Fruit fly (Drosophila melanogaster) whole organism, embryonic: ENCODE data around the gene CG17593.
A peak's percentile ranks its signal among the peaks of the same experiment; 100 is the strongest.

Experiments used
- Ada2b ChIP-seq: fragments of 200-800 bp; sonication (Bioruptor generic); IDR thresholded peaks from 2 replicates; pipeline ENCODE4 v1.3.6; 2022; ENCODE audit warnings: missing biosample characterization, missing genetic modification characterization
- Bdp1 ChIP-seq: fragments of 200-800 bp; sonication (Bioruptor generic); optimal IDR thresholded peaks from 3 replicates; lab custom pipeline; 2016; ENCODE audit warnings: missing biosample characterization, missing genetic modification characterization
- CG14441 ChIP-seq: fragments of 200-800 bp; sonication (Bioruptor generic); IDR thresholded peaks from 2 replicates; pipeline ENCODE4 v1.3.6; 2022; ENCODE audit warnings: missing biosample characterization, missing genetic modification characterization
- CG30403 ChIP-seq: fragments of 200-800 bp; sonication (Bioruptor generic); optimal IDR thresholded peaks from 3 replicates; lab custom pipeline; 2016; ENCODE audit warnings: missing biosample characterization, missing genetic modification characterization
- CG32532 ChIP-seq: fragments of 200-800 bp; sonication (Bioruptor generic); IDR thresholded peaks from 2 replicates; pipeline ENCODE4 v1.3.6; 2022; ENCODE audit warnings: missing biosample characterization, missing genetic modification characterization
- CG33557 ChIP-seq: fragments of 200-800 bp; sonication (Bioruptor generic); optimal IDR thresholded peaks from 2 replicates; lab custom pipeline; 2019; ENCODE audit warnings: missing biosample characterization, mild to moderate bottlenecking, missing genetic modification characterization, moderate library complexity
- CG5180 ChIP-seq: fragments of 200-800 bp; sonication (Bioruptor generic); optimal IDR thresholded peaks from 3 replicates; lab custom pipeline; 2017; ENCODE audit warnings: missing biosample characterization, missing genetic modification characterization, mild to moderate bottlenecking, moderate library complexity, missing genetic modification reagents
- CG6654 ChIP-seq: fragments of 200-800 bp; sonication (Bioruptor generic); optimal IDR thresholded peaks from 2 replicates; lab custom pipeline; 2017; ENCODE audit warnings: missing biosample characterization, mild to moderate bottlenecking, missing genetic modification characterization
- CG8478 ChIP-seq: fragments of >200 bp; optimal IDR thresholded peaks from 2 replicates; lab custom pipeline; 2018
- CTCF ChIP-seq: fragments of 200-800 bp; sonication (Bioruptor generic); optimal IDR thresholded peaks from 2 replicates; lab custom pipeline; 2017; ENCODE audit warnings: missing biosample characterization, mild to moderate bottlenecking, missing genetic modification characterization, moderate library complexity
- Drgx ChIP-seq: fragments of 200-800 bp; sonication (Bioruptor generic); IDR thresholded peaks from 2 replicates; pipeline ENCODE4 v1.3.6; 2022; ENCODE audit warnings: missing biosample characterization, missing genetic modification characterization
- Elba2 ChIP-seq: fragments of 200-800 bp; sonication (Bioruptor generic); optimal IDR thresholded peaks from 3 replicates; lab custom pipeline; 2016; ENCODE audit warnings: missing biosample characterization, missing genetic modification characterization
- Ets65A ChIP-seq: fragments of 200-800 bp; sonication (Bioruptor generic); peaks from one replicate; lab custom pipeline; 2016; ENCODE audit warnings: missing biosample characterization, missing genetic modification characterization
- Gsc ChIP-seq: fragments of 200-800 bp; sonication (Bioruptor generic); IDR thresholded peaks from 2 replicates; pipeline ENCODE4 v1.3.6; 2022; ENCODE audit warnings: missing biosample characterization, missing genetic modification characterization
- Hey ChIP-seq: fragments of 200-800 bp; sonication (Bioruptor generic); optimal IDR thresholded peaks from 3 replicates; lab custom pipeline; 2018; ENCODE audit warnings: missing biosample characterization, mild to moderate bottlenecking, missing genetic modification characterization
- Hr39 ChIP-seq: fragments of >200 bp; optimal IDR thresholded peaks from 2 replicates; lab custom pipeline; 2017
- Hr78 ChIP-seq, 2 experiments: fragments of 200-800 bp in 1 of 2; fragments of >200 bp in 1 of 2; sonication (Bioruptor generic) in 1 of 2; optimal IDR thresholded peaks; 2 replicates each; lab custom pipeline; 2017 to 2019; ENCODE audit warnings: missing biosample characterization in 2 of 2, missing genetic modification characterization in 2 of 2, mild to moderate bottlenecking in 1 of 2, moderate library complexity in 1 of 2
- Mes4 ChIP-seq: fragments of 200-800 bp; sonication (Bioruptor generic); optimal IDR thresholded peaks from 2 replicates; lab custom pipeline; 2016; ENCODE audit warnings: missing biosample characterization, missing genetic modification characterization
- NFAT ChIP-seq: fragments of 200-800 bp; sonication (Bioruptor generic); IDR thresholded peaks from 2 replicates; pipeline ENCODE4 v1.3.6; 2022; ENCODE audit warnings: missing biosample characterization, missing genetic modification characterization
- Optix ChIP-seq: fragments of 200-800 bp; sonication (Bioruptor generic); IDR thresholded peaks from 3 replicates; pipeline ENCODE4 v1.3.6; 2022; ENCODE audit warnings: missing biosample characterization, missing genetic modification characterization
- PHDP ChIP-seq: fragments of 200-800 bp; sonication (Bioruptor generic); optimal IDR thresholded peaks from 3 replicates; lab custom pipeline; 2018; ENCODE audit warnings: missing biosample characterization, mild to moderate bottlenecking, missing genetic modification characterization, moderate library complexity
- YL-1 ChIP-seq: fragments of 200-800 bp; sonication (Bioruptor generic); optimal IDR thresholded peaks from 3 replicates; lab custom pipeline; 2017; ENCODE audit warnings: missing biosample characterization, mild to moderate bottlenecking, missing genetic modification characterization
- aop ChIP-seq: fragments of 200-800 bp; sonication (Bioruptor generic); IDR thresholded peaks from 2 replicates; pipeline ENCODE4 v1.3.6; 2022; ENCODE audit warnings: missing biosample characterization, missing genetic modification characterization
- crol ChIP-seq: fragments of 200-800 bp; sonication (Bioruptor generic); IDR thresholded peaks from 2 replicates; pipeline ENCODE4 v1.3.6; 2022; ENCODE audit warnings: missing biosample characterization, missing genetic modification characterization
- gsb ChIP-seq: fragments of 200-800 bp; sonication (Bioruptor generic); IDR thresholded peaks from 2 replicates; pipeline ENCODE4 v1.3.6; 2022; ENCODE audit warnings: missing biosample characterization, missing genetic modification characterization
- gsb-n ChIP-seq: fragments of 200-800 bp; sonication (Bioruptor generic); optimal IDR thresholded peaks from 3 replicates; lab custom pipeline; 2018; ENCODE audit warnings: missing biosample characterization, mild to moderate bottlenecking, missing genetic modification characterization
- her ChIP-seq: fragments of 200-800 bp; sonication (Bioruptor generic); optimal IDR thresholded peaks from 2 replicates; lab custom pipeline; 2016; ENCODE audit warnings: missing biosample characterization, missing genetic modification characterization
- mirr ChIP-seq: fragments of 200-800 bp; sonication (Bioruptor generic); optimal IDR thresholded peaks from 3 replicates; lab custom pipeline; 2018; ENCODE audit warnings: missing biosample characterization, mild to moderate bottlenecking, missing genetic modification characterization
- pnt ChIP-seq: fragments of 200-800 bp; sonication (Bioruptor generic); optimal IDR thresholded peaks from 3 replicates; lab custom pipeline; 2016; ENCODE audit warnings: missing biosample characterization, missing genetic modification characterization
- pros ChIP-seq: fragments of 200-800 bp; sonication (Bioruptor generic); optimal IDR thresholded peaks from 3 replicates; lab custom pipeline; 2019; ENCODE audit warnings: missing biosample characterization, mild to moderate bottlenecking, missing genetic modification characterization, moderate library complexity
- sd ChIP-seq: fragments of 200-800 bp; sonication (Bioruptor generic); optimal IDR thresholded peaks from 3 replicates; lab custom pipeline; 2018; ENCODE audit warnings: missing biosample characterization, mild to moderate bottlenecking, missing genetic modification characterization, moderate library complexity
- tio ChIP-seq: fragments of 200-800 bp; sonication (Bioruptor generic); optimal IDR thresholded peaks from 2 replicates; lab custom pipeline; 2017; ENCODE audit warnings: missing biosample characterization, missing genetic modification characterization, inconsistent platforms
- vvl ChIP-seq: fragments of 200-800 bp; sonication (Bioruptor generic); IDR thresholded peaks from 2 replicates; pipeline ENCODE4 v1.3.6; 2022; ENCODE audit warnings: missing biosample characterization, missing genetic modification characterization
- wor ChIP-seq: fragments of 200-800 bp; sonication (Bioruptor generic); IDR thresholded peaks from 2 replicates; pipeline ENCODE4 v1.3.6; 2022; ENCODE audit warnings: missing biosample characterization, missing genetic modification characterization

The CG17593 gene

DNA sequence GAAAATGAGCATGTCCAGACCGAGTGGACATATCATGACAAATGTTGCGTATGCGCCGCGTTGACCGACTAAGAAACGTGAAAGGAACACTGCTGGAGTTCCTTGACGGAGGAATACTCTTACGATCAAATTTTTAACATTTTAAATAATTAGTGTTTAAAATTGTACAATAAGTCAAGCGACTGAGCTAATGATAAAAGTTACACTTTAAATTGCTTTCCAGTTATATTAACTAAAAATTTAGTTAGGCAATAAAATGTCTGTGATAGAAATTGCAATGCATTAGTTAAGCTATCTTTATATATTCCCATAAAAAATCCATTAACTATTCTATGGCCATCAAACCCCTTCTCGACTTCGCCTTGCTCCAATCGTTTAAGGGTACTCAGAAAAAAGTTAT is 29.9 kb upstream of the CG17593 start:
- TF ChIP-seq wor (GFP tag; lab: Robert Waterston, UW) = no peak
- TF ChIP-seq PHDP (tag; lab: Kevin White, UChicago) = no peak
- no peak for TF ChIP-seq Elba2 (GFP tag; lab: Kevin White, UChicago)
- TF ChIP-seq pnt (GFP tag; lab: Kevin White, UChicago) = no peak
- no peak for TF ChIP-seq NFAT (GFP tag; lab: Robert Waterston, UW)
- TF ChIP-seq, all 482 proteins: peak for 0

DNA sequence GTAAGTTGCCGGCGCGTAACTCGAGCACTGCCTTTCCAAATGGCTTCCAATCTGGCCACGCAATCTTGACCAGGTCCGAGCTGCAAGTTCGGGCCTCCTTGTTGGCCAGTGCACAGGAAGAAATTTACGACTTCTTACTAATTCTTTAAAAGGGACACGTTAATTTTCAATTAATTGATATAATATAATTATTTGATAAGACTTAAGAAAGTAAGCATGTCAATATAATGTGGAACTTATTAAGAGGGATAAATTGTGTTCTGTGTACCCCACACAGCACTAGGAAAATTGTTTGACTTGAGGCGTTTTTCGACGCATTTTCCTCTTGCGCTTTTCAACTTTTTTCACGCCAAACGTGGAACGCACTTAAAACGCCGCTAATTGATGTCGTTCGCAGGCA is 29.2 kb upstream of the CG17593 start:
- no peak for TF ChIP-seq vvl (GFP tag; lab: Robert Waterston, UW)
- TF ChIP-seq Mes4 = no peak
- TF ChIP-seq aop (GFP tag; lab: Robert Waterston, UW) = no peak
- peak; percentile 32; the same call in 1 of the 2 replicates for TF ChIP-seq Drgx (GFP tag; lab: Robert Waterston, UW)
- TF ChIP-seq, all 482 proteins: peak for 1

DNA sequence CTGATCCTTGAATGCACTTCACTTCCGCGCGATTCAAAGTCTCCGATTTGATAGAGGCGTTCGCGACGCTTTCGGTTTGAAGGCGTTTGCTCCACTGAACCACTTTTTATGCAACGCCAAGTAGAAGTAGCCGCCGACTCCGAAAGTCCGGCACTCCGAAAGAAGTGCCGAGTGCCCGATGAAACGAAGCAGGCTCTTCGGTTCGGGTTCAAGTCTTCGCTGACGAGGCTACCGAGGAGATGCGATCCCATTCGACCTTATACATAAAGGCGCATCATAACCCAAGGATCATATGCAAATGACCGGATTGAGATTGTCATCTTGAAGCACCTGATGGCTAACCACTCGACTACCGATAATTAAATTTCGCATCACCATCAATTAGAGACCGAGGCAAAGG is 23.7 kb upstream of the CG17593 start, which contains the start of gene CG15414:
Gene CG15414 (minus strand): TSS at position 101 of the 400 bp plus-strand sequence.
- TF ChIP-seq CTCF (peak; percentile 19), gsb (GFP tag; lab: Robert Waterston, UW) (no peak)
- TF ChIP-seq, all 482 proteins: peak for 1

DNA sequence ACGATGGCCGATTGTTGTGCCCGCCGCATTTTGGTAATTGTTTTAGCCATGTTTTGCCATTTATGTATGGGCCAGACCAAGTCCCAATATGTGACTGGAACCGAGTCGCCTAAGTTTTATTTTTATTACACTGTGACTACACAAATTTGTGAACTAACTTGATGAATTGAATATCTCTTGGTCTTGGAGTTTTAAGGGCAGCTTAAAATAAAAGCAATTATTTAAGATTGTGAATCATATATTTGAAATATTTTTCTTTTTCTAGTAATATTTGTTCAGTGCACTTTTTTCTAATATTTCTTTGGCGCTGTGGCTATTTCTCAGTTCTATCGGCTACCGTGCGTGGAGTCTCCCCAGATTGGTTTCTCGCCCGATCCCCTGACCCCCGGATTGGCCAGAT is 21.2 kb upstream of the CG17593 start:
- TF ChIP-seq Ada2b = no peak
- no peak for TF ChIP-seq pros (GFP tag; lab: Kevin White, UChicago)
- no peak for TF ChIP-seq YL-1
- TF ChIP-seq Gsc = no peak
- no peak for TF ChIP-seq her (GFP tag; lab: Kevin White, UChicago)
- peak; percentile 62 for TF ChIP-seq Ets65A (GFP tag; lab: Kevin White, UChicago)
- TF ChIP-seq CG30403 (GFP tag; lab: Kevin White, UChicago) = no peak
- no peak for TF ChIP-seq CG5180

- no peak for TF ChIP-seq CG32532 (GFP tag; lab: Robert Waterston, UW)
- no peak for TF ChIP-seq Bdp1
- TF ChIP-seq CG14441 (GFP tag; lab: Robert Waterston, UW) = no peak
- TF ChIP-seq sd (tag; lab: Kevin White, UChicago) = no peak
- TF ChIP-seq Optix = no peak
- peak; percentile 62 for TF ChIP-seq CG8478 (lab: Kevin White, UChicago)
- peak; percentile 63 for TF ChIP-seq Ets65A (GFP tag; lab: Kevin White, UChicago)
Observed at dm6 chr2L:3495465-3495864, 19.2 kb upstream of the CG17593 start.

- no peak for TF ChIP-seq CG6654 (GFP tag; lab: Kevin White, UChicago)
- TF ChIP-seq Ets65A (GFP tag; lab: Kevin White, UChicago) = peak; percentile 17
- peak; percentile 78 for TF ChIP-seq Hr39
- TF ChIP-seq crol (GFP tag; lab: Robert Waterston, UW) = peak; percentile 70
- peak; percentile 6 for TF ChIP-seq gsb-n (tag; lab: Kevin White, UChicago)
- TF ChIP-seq Hey (tag; lab: Kevin White, UChicago) = peak; percentile 96
- peak; percentile 0 for TF ChIP-seq mirr (GFP tag; lab: Kevin White, UChicago)
- TF ChIP-seq tio (GFP tag; lab: Kevin White, UChicago) = no peak
Observed at dm6 chr2L:3504851-3505250, 9.8 kb upstream of the CG17593 start.

dm6 chr2L:3506322-3506721 is 8.3 kb upstream of the CG17593 start:
- TF ChIP-seq CG33557 (GFP tag; lab: Kevin White, UChicago) (no peak), Hr78 (GFP tag; optimal IDR thresholded peaks at IDR 0.05; lab: Kevin White, UChicago) (peak in 1 of 2 experiments; percentile 91)
